Worm (Caenorhabditis elegans) whole organism, L2 larva: ENCODE results near the gene dhs-22.

Source experiments
- alr-1 ChIP-seq: fragments of 150-350 bp; optimal IDR thresholded peaks from 2 replicates; lab custom pipeline; 2014; ENCODE audit warnings: missing biosample characterization, missing genetic modification characterization
- ama-1 ChIP-seq: fragments of 150-350 bp; optimal IDR thresholded peaks from 2 replicates; lab custom pipeline; 2018; ENCODE audit warnings: inconsistent platforms
- blmp-1 ChIP-seq: sonication (generic microtip); optimal IDR thresholded peaks from 2 replicates; lab custom pipeline; 2017; ENCODE audit warnings: missing genetic modification characterization, mild to moderate bottlenecking, missing compliant biosample characterization, antibody characterized with exemption, moderate library complexity; ENCODE audit not compliant: insufficient read depth
- elt-3 ChIP-seq: sonication (generic microtip); optimal IDR thresholded peaks from 2 replicates; lab custom pipeline; 2017; ENCODE audit warnings: missing biosample characterization, missing genetic modification characterization
- fos-1 ChIP-seq: fragments of 150-350 bp; optimal IDR thresholded peaks from 2 replicates; lab custom pipeline; 2014; ENCODE audit warnings: missing biosample characterization, missing genetic modification characterization
- gmeb-1 ChIP-seq: fragments of 150-350 bp; optimal IDR thresholded peaks from 2 replicates; lab custom pipeline; 2014; ENCODE audit warnings: missing biosample characterization, missing genetic modification characterization
- lin-13 ChIP-seq: fragments of 150-350 bp; optimal IDR thresholded peaks from 2 replicates; lab custom pipeline; 2014; ENCODE audit warnings: missing biosample characterization, missing genetic modification reagents, missing genetic modification characterization
- mab-5 ChIP-seq: fragments of 150-350 bp; optimal IDR thresholded peaks from 2 replicates; lab custom pipeline; 2014; ENCODE audit warnings: missing biosample characterization, missing genetic modification characterization
- nhr-237 ChIP-seq: fragments of 150-350 bp; optimal IDR thresholded peaks from 2 replicates; lab custom pipeline; 2014; ENCODE audit warnings: missing biosample characterization, missing genetic modification characterization
- nhr-77 ChIP-seq: fragments of 150-350 bp; optimal IDR thresholded peaks from 2 replicates; lab custom pipeline; 2014; ENCODE audit warnings: missing biosample characterization, missing genetic modification characterization
- peb-1 ChIP-seq: fragments of 150-350 bp; optimal IDR thresholded peaks from 2 replicates; lab custom pipeline; 2014; ENCODE audit warnings: missing biosample characterization, missing genetic modification characterization
- skn-1 ChIP-seq: sonication (generic microtip); optimal IDR thresholded peaks from 2 replicates; lab custom pipeline; 2017; ENCODE audit warnings: missing biosample characterization, missing genetic modification characterization
- snpc-4 ChIP-seq: fragments of 150-350 bp; optimal IDR thresholded peaks from 2 replicates; lab custom pipeline; 2014; ENCODE audit warnings: missing biosample characterization, missing genetic modification characterization
- ztf-11 ChIP-seq: sonication (generic microtip); optimal IDR thresholded peaks from 2 replicates; lab custom pipeline; 2017; ENCODE audit warnings: missing biosample characterization, missing genetic modification characterization

DNA sequence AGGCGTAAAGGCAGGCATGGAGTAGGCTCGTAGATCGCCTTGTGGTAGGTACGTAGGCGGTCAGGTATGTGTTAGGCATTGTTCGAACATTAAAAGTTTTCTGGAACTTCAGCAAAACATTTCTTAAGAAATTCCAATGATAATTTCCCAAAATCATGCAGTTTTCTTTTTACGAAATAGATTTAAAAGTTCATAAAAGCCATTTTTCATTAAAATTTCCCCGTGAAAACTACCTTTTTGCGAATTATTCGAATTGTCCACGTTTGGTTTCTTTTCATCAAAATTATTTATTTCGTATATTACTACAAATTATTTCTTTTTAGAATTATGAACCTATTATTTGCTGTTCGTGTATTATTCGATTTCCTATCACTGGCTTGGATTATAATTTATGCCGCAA is 26.5 kb downstream of the dhs-22 start, which contains the start of gene C15H11.13:
- TF ChIP-seq fos-1 (tag; lab: Kevin White, UChicago) (no peak), ztf-11 (tag; lab: Kevin White, UChicago) (no peak), elt-3 (tag; lab: Kevin White, UChicago) (no peak), nhr-77 (tag; lab: Kevin White, UChicago) (no peak), peb-1 (tag; lab: Kevin White, UChicago) (no peak), snpc-4 (no peak), skn-1 (tag; lab: Kevin White, UChicago) (no peak), nhr-237 (tag; lab: Kevin White, UChicago) (no peak), lin-13 (no peak), ama-1 (lab: Kevin White, UChicago) (no peak), blmp-1 (no peak), mab-5 (tag; lab: Kevin White, UChicago) (no peak), alr-1 (no peak), gmeb-1 (tag; lab: Kevin White, UChicago) (no peak)
